Fruit fly (Drosophila melanogaster): ENCODE results near the gene CG5381.

CG5381 gene

DNA sequence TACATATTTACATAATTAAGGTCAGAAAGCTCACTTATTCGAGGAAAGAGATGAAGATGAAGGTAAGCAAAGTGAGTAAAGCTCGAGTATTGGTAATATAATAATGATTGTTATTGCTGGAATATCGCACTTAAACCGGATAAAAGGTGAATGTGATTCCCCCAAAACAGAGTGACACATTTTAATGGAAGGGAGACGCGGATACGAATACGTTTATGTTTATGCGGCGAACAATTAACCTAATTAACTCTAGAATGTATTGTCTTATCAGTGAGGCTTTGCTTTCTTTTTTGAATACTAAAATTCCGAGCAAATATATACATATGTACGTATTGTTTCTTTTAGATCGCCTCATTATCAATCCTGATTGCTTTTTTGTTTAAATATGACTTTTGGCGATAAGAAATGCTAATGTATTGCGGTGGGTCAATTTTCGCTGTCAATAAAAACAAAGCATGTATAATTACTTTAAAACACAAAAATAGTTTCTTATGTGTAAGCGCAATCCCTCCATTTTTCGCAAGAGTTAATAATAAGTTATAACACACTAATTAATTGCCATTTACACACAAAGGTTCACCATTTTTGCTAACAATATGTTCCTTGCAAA lies 17.3 kb downstream of the CG5381 start:
- TF ChIP-seq noc (tag; optimal IDR thresholded peaks at IDR 0.05): peak; percentile 64

DNA sequence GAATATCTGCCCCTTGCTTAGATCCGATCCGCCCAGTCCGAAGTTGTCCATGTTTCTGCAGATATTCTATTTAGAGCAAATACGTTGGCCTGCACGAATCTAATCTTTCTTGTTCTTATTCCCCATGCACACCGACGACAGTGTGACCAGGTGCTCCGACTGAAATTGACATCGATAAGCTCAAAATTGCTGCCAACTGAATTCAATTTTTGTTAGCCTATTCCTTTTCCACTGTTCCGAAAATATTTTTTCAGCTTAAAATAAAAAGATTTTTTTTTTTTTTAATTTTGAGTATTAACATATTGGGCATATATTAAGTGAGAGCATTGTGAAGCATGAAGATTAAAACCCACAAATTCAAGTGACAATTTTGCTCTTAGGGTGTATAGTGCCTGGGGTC lies 19.1 kb downstream of the CG5381 start, which contains the start of gene nmd:
nmd (minus strand) TSS at position 162 of the 400 bp plus-strand sequence.
- no peak for TF ChIP-seq noc (tag; optimal IDR thresholded peaks at IDR 0.05)

- no peak for TF ChIP-seq noc (tag; optimal IDR thresholded peaks at IDR 0.05)
Observed at dm6 chr2L:10301918-10302317, 21.0 kb downstream of the CG5381 start, which contains the start of gene CG13138. Gene CG13138 (minus strand): TSS chr2L:10302018.

- TF ChIP-seq noc (tag; optimal IDR thresholded peaks at IDR 0.05): no peak
Observed at dm6 chr2L:10299810-10300147, 23.1 kb downstream of the CG5381 start, which contains the start of gene CYLD. Gene CYLD (minus strand): TSS chr2L:10299847.

DNA sequence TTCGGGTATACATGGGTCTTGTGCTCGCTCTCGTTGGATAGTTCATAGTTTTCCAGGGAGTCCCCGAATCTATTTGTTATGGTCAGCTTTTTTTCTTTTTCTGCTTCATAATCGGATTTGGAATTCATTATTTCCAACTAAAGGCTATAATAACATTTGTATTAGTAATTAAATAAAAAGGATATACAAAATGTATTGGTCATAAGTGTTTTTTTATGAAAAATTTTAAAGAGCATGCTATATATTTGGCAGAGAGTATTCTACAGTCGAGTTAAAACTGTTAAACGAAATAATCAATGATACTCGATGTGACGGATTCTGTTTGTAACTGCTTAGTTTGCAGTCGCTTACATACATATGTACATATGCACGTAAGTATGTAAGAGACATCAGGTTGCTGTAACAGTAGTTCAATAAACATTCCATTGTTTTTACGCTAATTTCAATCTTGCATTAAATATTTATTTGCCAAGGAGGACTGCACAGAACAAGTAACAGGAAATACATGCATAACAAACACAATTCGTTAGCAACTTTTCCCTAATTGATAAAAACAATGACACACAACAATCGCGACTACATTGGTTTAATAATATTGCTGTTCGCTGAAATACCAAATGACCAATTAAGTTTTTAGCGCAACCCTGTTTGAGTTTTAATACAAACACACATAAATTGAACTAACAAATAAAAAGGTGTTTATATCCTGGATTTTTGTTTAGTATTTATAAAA lies 23.7 kb downstream of the CG5381 start:
- no peak for TF ChIP-seq noc (tag; optimal IDR thresholded peaks at IDR 0.05)

DNA sequence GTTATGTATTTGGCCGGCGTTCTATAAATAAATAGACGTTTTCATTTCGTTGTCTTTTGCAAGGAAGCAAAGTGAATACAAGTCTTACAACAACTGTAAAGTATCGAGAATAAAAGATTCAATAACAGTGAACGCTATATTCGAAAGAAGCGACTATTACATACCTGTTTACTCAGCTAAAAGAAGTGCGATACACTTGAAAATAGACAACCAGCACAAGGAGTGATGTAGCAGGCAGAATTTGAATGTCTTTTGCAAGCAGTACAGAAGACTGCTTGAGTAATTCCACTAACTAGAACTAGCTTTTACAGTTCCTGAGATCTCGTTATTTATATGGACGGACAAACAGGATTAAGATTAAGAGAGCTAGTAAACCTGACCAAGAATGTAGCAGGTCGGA lies 24.6 kb downstream of the CG5381 start:
- TF ChIP-seq noc (tag; optimal IDR thresholded peaks at IDR 0.05): no peak

DNA sequence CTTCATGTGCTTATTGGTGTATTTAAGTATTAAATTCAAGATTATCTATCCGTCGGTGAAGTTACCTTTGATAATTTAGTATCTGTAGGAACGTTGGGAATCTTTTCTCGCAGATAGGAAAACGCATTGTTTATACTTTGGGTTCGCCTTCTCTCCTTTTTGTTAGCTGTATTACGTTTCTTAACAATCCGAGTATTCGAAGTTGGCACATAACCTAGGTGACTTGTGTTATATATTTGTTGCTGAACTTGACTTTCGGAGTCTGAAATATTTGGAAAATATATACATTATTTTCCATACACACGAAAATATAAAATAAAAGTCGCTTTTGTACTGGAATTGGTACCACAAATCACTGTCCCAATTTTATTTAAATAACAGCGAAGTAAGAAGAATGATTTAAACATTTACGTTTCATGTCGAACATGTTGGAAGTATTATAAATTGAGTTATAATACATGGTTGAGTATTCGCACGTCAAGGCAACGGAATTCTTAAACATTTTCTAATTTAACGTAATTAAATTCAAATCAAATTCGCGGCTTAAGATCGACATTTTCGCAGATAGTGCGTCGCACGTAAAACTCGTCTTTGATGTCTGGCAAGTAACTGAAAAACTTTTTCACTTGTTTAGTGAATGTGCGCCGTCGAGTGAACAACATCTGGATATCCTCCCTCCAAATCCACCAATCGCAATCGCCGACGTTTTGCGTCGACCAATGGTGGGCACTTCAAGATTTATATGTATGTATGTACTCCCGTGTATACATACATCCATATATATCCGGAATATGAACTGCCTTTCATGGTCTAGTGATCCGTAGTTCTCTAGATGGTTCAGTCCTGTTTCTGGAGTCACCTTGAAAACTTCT lies 27.9 kb downstream of the CG5381 start, which contains the start of gene Hand:
Hand (minus strand) TSS at position 588 of the 872 bp plus-strand sequence.
- TF ChIP-seq noc (tag; optimal IDR thresholded peaks at IDR 0.05): no peak

dm6 chr2L:10292066-10292560 lies 30.8 kb downstream of the CG5381 start, which contains the start of gene Ufd4:
Gene Ufd4 (minus strand): TSS chr2L:10292365.
- TF ChIP-seq noc (tag; optimal IDR thresholded peaks at IDR 0.05): no peak

dm6 chr2L:10291276-10291675 lies 31.6 kb downstream of the CG5381 start:
- TF ChIP-seq noc (tag; optimal IDR thresholded peaks at IDR 0.05): no peak

dm6 chr2L:10280772-10281171 lies 42.1 kb downstream of the CG5381 start, which contains the start of gene CG34043:
Gene CG34043 (minus strand): TSS chr2L:10280872.
- no peak for TF ChIP-seq noc (tag; optimal IDR thresholded peaks at IDR 0.05)

DNA sequence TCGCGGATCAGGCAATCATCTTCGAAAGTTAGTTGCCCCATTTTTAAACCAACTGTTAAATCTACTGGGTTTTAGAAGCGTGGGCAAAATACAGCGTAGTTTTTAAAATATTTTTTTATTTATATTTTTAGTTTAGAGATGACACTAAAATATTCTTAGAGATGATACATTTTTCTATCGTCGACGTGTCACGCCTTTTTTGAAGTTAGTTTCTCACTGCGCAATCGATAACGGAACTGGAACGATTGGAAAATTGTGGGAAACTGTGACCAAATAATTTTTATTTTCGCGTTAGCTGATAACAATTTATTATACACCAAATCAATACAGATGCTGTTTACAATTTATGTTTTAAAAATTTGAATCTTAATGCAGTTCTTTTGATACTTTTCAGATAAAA lies 44.2 kb downstream of the CG5381 start, which contains the start of gene Utx:
Utx (minus strand) TSS at position 154 of the 400 bp plus-strand sequence.
- no peak for TF ChIP-seq noc (tag; optimal IDR thresholded peaks at IDR 0.05)

DNA sequence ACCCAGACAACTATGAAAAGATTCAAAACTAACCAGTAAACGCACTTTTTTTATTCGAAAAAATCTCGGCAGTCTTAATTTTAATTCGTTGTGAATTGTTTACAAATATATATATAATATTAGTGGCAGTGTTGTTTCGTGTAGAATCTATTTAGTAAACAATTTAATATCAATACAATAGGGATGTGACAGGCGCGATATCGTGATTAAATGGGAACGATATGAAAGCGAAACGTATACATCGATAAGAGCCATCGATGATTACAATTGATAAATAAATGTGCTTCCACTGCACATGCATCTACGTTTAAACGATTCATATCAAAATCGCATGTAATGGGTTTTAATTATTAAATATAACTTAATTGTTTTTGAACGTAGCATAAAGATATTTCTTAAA lies 45.5 kb downstream of the CG5381 start:
- TF ChIP-seq noc (tag; optimal IDR thresholded peaks at IDR 0.05): no peak

DNA sequence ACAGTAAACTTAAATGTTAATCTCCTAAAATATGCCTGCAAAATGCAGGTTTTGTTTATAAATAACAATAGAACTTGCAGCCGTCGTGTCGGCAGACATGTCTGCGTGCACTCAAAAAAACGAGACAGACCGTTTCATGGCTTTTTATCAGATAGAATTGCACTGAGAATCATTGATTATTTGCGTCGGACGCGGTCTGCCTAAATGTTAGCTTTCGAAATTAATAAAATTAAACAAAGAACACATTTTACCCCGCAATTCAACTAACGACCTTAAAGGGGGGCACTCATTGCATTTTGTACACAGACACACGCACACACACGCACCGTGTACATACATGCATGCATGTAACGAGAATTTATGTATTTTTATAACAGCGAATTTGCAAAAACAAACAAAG lies 46.1 kb downstream of the CG5381 start:
- no peak for TF ChIP-seq noc (tag; optimal IDR thresholded peaks at IDR 0.05)

DNA sequence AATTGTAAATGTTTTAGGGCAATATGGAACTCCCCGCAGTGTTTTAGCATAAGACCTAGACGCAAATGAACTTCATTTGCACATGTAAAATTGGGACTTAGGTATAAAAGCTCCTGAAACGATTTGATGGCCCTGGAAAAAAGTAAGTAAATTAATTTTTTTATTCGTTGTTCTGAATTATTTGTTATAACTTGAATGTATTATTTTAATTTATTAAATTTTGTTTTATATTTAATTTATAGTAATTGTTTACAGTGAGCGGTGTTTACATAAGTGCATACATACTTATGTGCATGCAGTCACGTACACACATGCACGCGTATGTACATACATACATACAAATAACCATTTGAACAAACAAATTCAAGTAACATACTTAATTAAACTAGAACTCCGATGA lies 46.5 kb downstream of the CG5381 start:
- TF ChIP-seq noc (tag; optimal IDR thresholded peaks at IDR 0.05): no peak

DNA sequence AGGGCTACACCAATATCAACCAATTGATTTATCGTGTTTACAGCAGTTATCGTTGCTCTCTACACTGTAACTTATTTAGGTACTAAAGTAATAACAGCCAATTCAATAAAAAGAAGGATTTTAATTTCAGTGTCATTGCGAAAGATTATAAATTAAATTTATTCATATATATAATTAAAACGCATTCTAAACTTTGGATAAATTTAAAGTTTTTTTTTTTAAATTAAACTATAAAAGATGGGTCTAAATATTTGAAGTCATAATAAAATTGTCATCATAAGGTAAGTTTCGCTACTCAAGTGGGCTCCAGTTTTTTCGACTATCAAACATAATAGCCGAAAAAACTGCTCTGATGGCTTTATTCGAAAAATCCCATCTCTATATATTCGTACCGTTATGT lies 50.7 kb downstream of the CG5381 start, which contains the start of gene trk:
trk (minus strand) TSS at position 101 of the 400 bp plus-strand sequence.
- TF ChIP-seq noc (tag; optimal IDR thresholded peaks at IDR 0.05): no peak

DNA sequence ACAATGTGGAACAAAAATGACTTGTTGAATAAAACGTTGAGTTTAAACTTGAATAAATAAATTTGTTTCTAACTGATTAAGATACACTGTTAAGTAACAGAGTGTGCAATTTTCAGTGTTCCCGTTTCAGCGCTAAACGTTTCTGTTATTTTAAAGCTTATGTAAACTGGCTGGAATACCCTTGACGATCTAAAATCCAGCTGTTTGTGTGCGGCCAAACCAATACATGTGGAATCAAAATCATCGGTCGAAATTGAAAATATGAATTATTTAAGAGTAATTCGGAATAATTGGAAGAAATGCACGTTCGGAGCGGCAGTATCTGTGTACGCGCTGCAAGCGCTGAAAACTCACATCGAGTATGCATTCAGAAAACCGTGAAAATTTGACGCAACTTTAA lies 53.0 kb downstream of the CG5381 start, which contains the start of gene Mulk:
Mulk (plus strand) TSS at position 198 of the 400 bp plus-strand sequence.
- no peak for TF ChIP-seq noc (tag; optimal IDR thresholded peaks at IDR 0.05)

All from whole organism, larva.